Worm (Caenorhabditis elegans) whole organism, L2 larva: ENCODE data around the gene ZK863.1.
"Not testable (repeated sequence)": the region's sequence is repeated elsewhere in the genome, so short reads cannot be mapped to it uniquely, and the experiment has no call there.

ENCODE experiments used
- F13H6.1 ChIP-seq: sonication (generic microtip); optimal IDR thresholded peaks from 2 replicates; lab custom pipeline; 2016; ENCODE audit warnings: missing genetic modification characterization, missing compliant biosample characterization
- Y55F3AM.14 ChIP-seq: fragments of 200-800 bp; sonication (Bioruptor generic); optimal IDR thresholded peaks from 2 replicates; lab custom pipeline; 2018; ENCODE audit warnings: mild to moderate bottlenecking, missing genetic modification characterization, missing compliant biosample characterization
- aly-2 ChIP-seq: fragments of 150-350 bp; optimal IDR thresholded peaks from 2 replicates; lab custom pipeline; 2014; ENCODE audit warnings: missing biosample characterization, missing genetic modification characterization
- crh-2 ChIP-seq: sonication (generic microtip); optimal IDR thresholded peaks from 2 replicates; lab custom pipeline; 2017; ENCODE audit warnings: missing biosample characterization, missing genetic modification characterization
- dmd-4 ChIP-seq: sonication (generic microtip); optimal IDR thresholded peaks from 2 replicates; lab custom pipeline; 2017; ENCODE audit warnings: missing biosample characterization, missing genetic modification characterization
- fos-1 ChIP-seq: fragments of 150-350 bp; optimal IDR thresholded peaks from 2 replicates; lab custom pipeline; 2014; ENCODE audit warnings: missing biosample characterization, missing genetic modification characterization
- gmeb-1 ChIP-seq: fragments of 150-350 bp; optimal IDR thresholded peaks from 2 replicates; lab custom pipeline; 2014; ENCODE audit warnings: missing biosample characterization, missing genetic modification characterization
- lin-13 ChIP-seq: fragments of 150-350 bp; optimal IDR thresholded peaks from 2 replicates; lab custom pipeline; 2014; ENCODE audit warnings: missing biosample characterization, missing genetic modification reagents, missing genetic modification characterization
- lin-39 ChIP-seq: fragments of 150-350 bp; optimal IDR thresholded peaks from 2 replicates; lab custom pipeline; 2014; ENCODE audit warnings: missing biosample characterization, missing genetic modification reagents, missing genetic modification characterization
- lsy-2 ChIP-seq, 2 experiments: fragments of 150-350 bp in 1 of 2; sonication (generic microtip) in 1 of 2; optimal IDR thresholded peaks; 2 replicates each; lab custom pipeline; 2014 to 2017; ENCODE audit warnings: missing biosample characterization in 2 of 2, missing genetic modification characterization in 2 of 2
- mab-5 ChIP-seq: fragments of 150-350 bp; optimal IDR thresholded peaks from 2 replicates; lab custom pipeline; 2014; ENCODE audit warnings: missing biosample characterization, missing genetic modification characterization
- mdl-1 ChIP-seq, 2 experiments: fragments of 150-350 bp in 1 of 2; sonication (generic microtip) in 1 of 2; optimal IDR thresholded peaks; 2 replicates each; lab custom pipeline; 2017; ENCODE audit warnings: missing biosample characterization in 2 of 2, missing genetic modification characterization in 2 of 2
- nhr-10 ChIP-seq: sonication (generic microtip); optimal IDR thresholded peaks from 2 replicates; lab custom pipeline; 2017; ENCODE audit warnings: missing biosample characterization, missing genetic modification characterization
- nhr-12 ChIP-seq: fragments of 150-350 bp; optimal IDR thresholded peaks from 2 replicates; lab custom pipeline; 2014; ENCODE audit warnings: missing biosample characterization, missing genetic modification characterization
- nhr-23 ChIP-seq: fragments of 150-350 bp; optimal IDR thresholded peaks from 2 replicates; lab custom pipeline; 2014; ENCODE audit warnings: missing biosample characterization, missing genetic modification reagents, missing genetic modification characterization
- nhr-237 ChIP-seq: fragments of 150-350 bp; optimal IDR thresholded peaks from 2 replicates; lab custom pipeline; 2014; ENCODE audit warnings: missing biosample characterization, missing genetic modification characterization
- nhr-6 ChIP-seq: fragments of 150-350 bp; optimal IDR thresholded peaks from 2 replicates; lab custom pipeline; 2014; ENCODE audit warnings: missing biosample characterization, missing genetic modification characterization
- nhr-77 ChIP-seq: fragments of 150-350 bp; optimal IDR thresholded peaks from 2 replicates; lab custom pipeline; 2014; ENCODE audit warnings: missing biosample characterization, missing genetic modification characterization
- peb-1 ChIP-seq: fragments of 150-350 bp; optimal IDR thresholded peaks from 2 replicates; lab custom pipeline; 2014; ENCODE audit warnings: missing biosample characterization, missing genetic modification characterization
- skn-1 ChIP-seq: sonication (generic microtip); optimal IDR thresholded peaks from 2 replicates; lab custom pipeline; 2017; ENCODE audit warnings: missing biosample characterization, missing genetic modification characterization
- sma-3 ChIP-seq: sonication (generic microtip); optimal IDR thresholded peaks from 2 replicates; lab custom pipeline; 2016; ENCODE audit warnings: missing genetic modification reagents, missing genetic modification characterization, missing compliant biosample characterization
- sma-9 ChIP-seq, 2 experiments: fragments of 150-350 bp in 1 of 2; sonication (generic microtip) in 1 of 2; optimal IDR thresholded peaks; 2 replicates each; lab custom pipeline; 2014 to 2016; ENCODE audit warnings: missing genetic modification characterization in 2 of 2, mild to moderate bottlenecking in 1 of 2, missing biosample characterization in 1 of 2, missing compliant biosample characterization in 1 of 2, missing genetic modification reagents in 1 of 2, moderate library complexity in 1 of 2
- unc-55 ChIP-seq: fragments of 150-350 bp; sonication (generic microtip); optimal IDR thresholded peaks from 3 replicates; lab custom pipeline; 2014; ENCODE audit warnings: missing biosample characterization, missing genetic modification reagents, missing genetic modification characterization
- unc-62 ChIP-seq: fragments of 150-350 bp; optimal IDR thresholded peaks from 2 replicates; lab custom pipeline; 2014; ENCODE audit warnings: missing biosample characterization, missing genetic modification reagents, missing genetic modification characterization
- zag-1 ChIP-seq: fragments of 150-350 bp; optimal IDR thresholded peaks from 2 replicates; lab custom pipeline; 2014; ENCODE audit warnings: missing biosample characterization, missing genetic modification characterization
- ztf-11 ChIP-seq: sonication (generic microtip); optimal IDR thresholded peaks from 2 replicates; lab custom pipeline; 2017; ENCODE audit warnings: missing biosample characterization, missing genetic modification characterization
- ztf-4 ChIP-seq: fragments of 150-350 bp; optimal IDR thresholded peaks from 2 replicates; lab custom pipeline; 2014; ENCODE audit warnings: missing biosample characterization, missing genetic modification characterization

The ZK863.1 gene

ce11 chrV:12152857-12153256, 17.2 kb downstream of the ZK863.1 start, which contains the start of gene C27A7.8:
Gene C27A7.8, plus strand, starts transcription at chrV:12153157.
- TF ChIP-seq crh-2 (tag; lab: Kevin White, UChicago) (no peak), F13H6.1 (tag; lab: Kevin White, UChicago) (no peak), nhr-12 (tag; lab: Kevin White, UChicago) (no peak), ztf-4 (tag; lab: Kevin White, UChicago) (no peak), nhr-237 (no peak), nhr-23 (tag; lab: Kevin White, UChicago) (no peak), gmeb-1 (tag; lab: Kevin White, UChicago) (no peak), peb-1 (tag; lab: Kevin White, UChicago) (no peak), mab-5 (tag; lab: Kevin White, UChicago) (no peak), skn-1 (tag; lab: Kevin White, UChicago) (no peak), fos-1 (no peak)
- TF ChIP-seq, all 48 proteins: peak for 0

ce11 chrV:12150607-12151006, 19.4 kb downstream of the ZK863.1 start, which contains the start of gene che-11:
Gene che-11, minus strand, starts transcription at chrV:12150707.
- no peak for TF ChIP-seq unc-55
- no peak for TF ChIP-seq lin-13 (GFP tag; lab: Kevin White, UChicago)
- no peak for TF ChIP-seq nhr-6 (tag; lab: Kevin White, UChicago)
- TF ChIP-seq unc-62 (GFP tag; lab: Kevin White, UChicago): no peak
- no peak for TF ChIP-seq nhr-77

- TF ChIP-seq mdl-1 (tag; optimal IDR thresholded peaks at IDR 0.05; lab: Kevin White, UChicago) (no peak), lsy-2 (tag; optimal IDR thresholded peaks at IDR 0.05; lab: Kevin White, UChicago) (no peak)
Observed at ce11 chrV:12140625-12141024, 29.4 kb downstream of the ZK863.1 start, which contains the start of gene C27A7.3. Gene C27A7.3, plus strand, starts transcription at chrV:12140925.

ce11 chrV:12137942-12138341, 32.1 kb downstream of the ZK863.1 start:
- TF ChIP-seq ztf-11 (tag; lab: Kevin White, UChicago): no peak
- TF ChIP-seq nhr-12 (tag; lab: Kevin White, UChicago): no peak
- no peak for TF ChIP-seq lin-39 (tag; lab: Kevin White, UChicago)
- no peak for TF ChIP-seq peb-1 (tag; lab: Kevin White, UChicago)
- no peak for TF ChIP-seq crh-2 (tag; lab: Kevin White, UChicago)
- no peak for TF ChIP-seq Y55F3AM.14 (GFP tag; lab: Kevin White, UChicago)
- no peak for TF ChIP-seq mdl-1 (tag; optimal IDR thresholded peaks at IDR 0.05; lab: Kevin White, UChicago)
- no peak for TF ChIP-seq dmd-4 (tag; lab: Kevin White, UChicago)
- TF ChIP-seq nhr-10 (tag; lab: Kevin White, UChicago): no peak
- TF ChIP-seq nhr-6 (tag; lab: Kevin White, UChicago): no peak
- no peak for TF ChIP-seq sma-9 (GFP tag; optimal IDR thresholded peaks at IDR 0.05; lab: Kevin White, UChicago)
- no peak for TF ChIP-seq sma-9 (tag; optimal IDR thresholded peaks at IDR 0.05; lab: Kevin White, UChicago)
- TF ChIP-seq sma-3 (GFP tag; lab: Kevin White, UChicago): no peak

ce11 chrV:12131157-12131556, 38.9 kb downstream of the ZK863.1 start, which contains the start of gene enpp-1:
Gene enpp-1, plus strand, starts transcription at chrV:12131457.
- not testable (repeated sequence) for TF ChIP-seq crh-2 (tag; lab: Kevin White, UChicago); aly-2; zag-1 (tag; lab: Kevin White, UChicago)

- TF ChIP-seq ztf-4 (tag; lab: Kevin White, UChicago); ztf-11 (tag; lab: Kevin White, UChicago); sma-3 (GFP tag; lab: Kevin White, UChicago): not testable (repeated sequence)
Observed at ce11 chrV:12130688-12131087, 39.3 kb downstream of the ZK863.1 start, which contains the start of gene C27A7.6. Gene C27A7.6, minus strand, starts transcription at chrV:12130788.

ce11 chrV:12121274-12121673, 48.7 kb downstream of the ZK863.1 start, which contains the start of gene C13C4.6:
Gene C13C4.6, plus strand, starts transcription at chrV:12121574.
- TF ChIP-seq sma-9 (GFP tag; optimal IDR thresholded peaks at IDR 0.05; lab: Kevin White, UChicago) (no peak), sma-9 (tag; optimal IDR thresholded peaks at IDR 0.05; lab: Kevin White, UChicago) (no peak), Y55F3AM.14 (GFP tag; lab: Kevin White, UChicago) (no peak)
- TF ChIP-seq, all 48 proteins: peak for 0
